Worm (Caenorhabditis elegans) whole organism, midembryonic: ENCODE measurements around the gene ZC449.7.
A peak's percentile ranks its signal among the peaks of the same experiment; 100 is the strongest.

Experiments used
- T22C8.4 ChIP-seq: fragments of 200-800 bp; sonication (Bioruptor generic); IDR thresholded peaks from 2 replicates; pipeline ENCODE4 v1.3.6; 2022; ENCODE audit warnings: missing genetic modification characterization, missing compliant biosample characterization
- cog-1 ChIP-seq: sonication (generic microtip); optimal IDR thresholded peaks from 2 replicates; lab custom pipeline; 2016; ENCODE audit warnings: missing genetic modification characterization, missing compliant biosample characterization
- flt-1 ChIP-seq: fragments of 200-800 bp; sonication (Bioruptor generic); IDR thresholded peaks from 2 replicates; pipeline ENCODE4 v1.3.6; 2022; ENCODE audit warnings: missing genetic modification characterization, missing compliant biosample characterization
- klf-2 ChIP-seq: fragments of 200-800 bp; sonication (Bioruptor generic); conservative IDR thresholded peaks from 2 replicates; pipeline ENCODE4 v1.3.6; 2022; ENCODE audit warnings: missing genetic modification reagents, missing genetic modification characterization, missing compliant biosample characterization
- med-1 ChIP-seq: sonication (generic microtip); optimal IDR thresholded peaks from 2 replicates; lab custom pipeline; 2017; ENCODE audit warnings: missing genetic modification characterization, mild to moderate bottlenecking, missing compliant biosample characterization, antibody characterized with exemption, missing genetic modification reagents; ENCODE audit not compliant: insufficient read depth
- ref-1 ChIP-seq: fragments of 200-800 bp; sonication (Bioruptor generic); conservative IDR thresholded peaks from 2 replicates; pipeline ENCODE4 v1.3.6; 2022; ENCODE audit warnings: missing genetic modification reagents, missing genetic modification characterization, missing compliant biosample characterization
- tab-1 ChIP-seq: fragments of 200-800 bp; sonication (Bioruptor generic); IDR thresholded peaks from 2 replicates; pipeline ENCODE4 v1.3.6; 2022; ENCODE audit warnings: missing genetic modification characterization, missing compliant biosample characterization
- ztf-23 ChIP-seq: fragments of 200-800 bp; sonication (Bioruptor generic); IDR thresholded peaks from 2 replicates; pipeline ENCODE4 v1.3.6; 2022; ENCODE audit warnings: missing genetic modification reagents, missing genetic modification characterization, missing compliant biosample characterization
- ztf-29 ChIP-seq: fragments of 200-800 bp; sonication (Bioruptor generic); IDR thresholded peaks from 2 replicates; pipeline ENCODE4 v1.3.6; 2022; ENCODE audit warnings: missing genetic modification reagents, missing genetic modification characterization, missing compliant biosample characterization

The ZC449.7 gene

DNA sequence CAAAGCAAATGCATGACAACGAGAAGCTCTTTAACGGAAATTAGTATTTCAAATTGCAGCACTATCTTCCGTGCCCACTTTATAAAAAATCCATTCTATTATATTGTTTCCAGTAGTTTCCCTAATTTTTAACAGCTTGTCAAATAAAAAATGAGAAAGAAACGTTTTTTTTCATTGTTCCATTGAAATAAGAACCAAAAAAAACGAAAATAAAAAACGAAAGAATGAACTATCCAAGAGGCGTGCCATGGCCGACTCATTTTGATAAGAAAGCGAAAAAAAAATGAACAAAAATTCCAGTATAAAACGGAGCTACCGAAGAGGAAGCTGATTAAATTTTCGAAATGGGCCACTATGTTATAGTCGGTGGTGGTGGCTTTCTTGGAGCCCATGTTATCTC lies 8.9 kb upstream of the ZC449.7 start, which contains the start of gene hsd-2:
hsd-2 (plus strand) TSS at position 301 of the 400 bp plus-strand sequence.
- TF ChIP-seq cog-1 (tag; lab: Kevin White, UChicago), result no peak
- no peak for TF ChIP-seq ztf-29 (GFP tag; lab: Robert Waterston, UW)
- no peak for TF ChIP-seq flt-1 (GFP tag; lab: Robert Waterston, UW)
- TF ChIP-seq T22C8.4 (GFP tag; lab: Robert Waterston, UW), result no peak
- no peak for TF ChIP-seq ztf-23 (GFP tag; lab: Robert Waterston, UW)
- no peak for TF ChIP-seq ref-1 (GFP tag; lab: Robert Waterston, UW)
- no peak for TF ChIP-seq tab-1
- no peak for TF ChIP-seq med-1 (GFP tag; lab: Kevin White, UChicago)
- TF ChIP-seq klf-2 (GFP tag; lab: Robert Waterston, UW), result no peak

DNA sequence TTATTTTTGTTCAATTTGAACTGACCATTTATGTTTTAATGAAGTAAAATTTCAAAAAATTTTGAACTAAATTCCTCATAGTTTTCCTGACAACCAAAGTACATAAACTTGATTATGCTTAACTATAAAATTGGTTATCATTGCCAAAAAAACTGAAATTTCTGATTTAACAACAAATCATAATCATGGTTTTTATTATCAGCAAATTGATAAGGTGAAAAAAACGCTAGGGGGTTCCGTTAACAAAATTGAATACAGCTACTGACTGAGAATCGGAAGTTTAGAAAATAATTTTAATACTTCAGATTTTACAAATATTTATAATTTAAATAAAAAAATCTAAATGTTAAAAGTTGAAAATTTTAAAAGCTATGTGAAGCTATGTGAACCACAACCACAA lies 6.9 kb upstream of the ZC449.7 start:
- TF ChIP-seq cog-1 (tag; lab: Kevin White, UChicago) (no peak), tab-1 (no peak), flt-1 (GFP tag; lab: Robert Waterston, UW) (no peak), ztf-23 (GFP tag; lab: Robert Waterston, UW) (no peak), T22C8.4 (GFP tag; lab: Robert Waterston, UW) (no peak), ref-1 (GFP tag; lab: Robert Waterston, UW) (no peak), klf-2 (GFP tag; lab: Robert Waterston, UW) (no peak), ztf-29 (GFP tag; lab: Robert Waterston, UW) (no peak), med-1 (GFP tag; lab: Kevin White, UChicago) (no peak)

DNA sequence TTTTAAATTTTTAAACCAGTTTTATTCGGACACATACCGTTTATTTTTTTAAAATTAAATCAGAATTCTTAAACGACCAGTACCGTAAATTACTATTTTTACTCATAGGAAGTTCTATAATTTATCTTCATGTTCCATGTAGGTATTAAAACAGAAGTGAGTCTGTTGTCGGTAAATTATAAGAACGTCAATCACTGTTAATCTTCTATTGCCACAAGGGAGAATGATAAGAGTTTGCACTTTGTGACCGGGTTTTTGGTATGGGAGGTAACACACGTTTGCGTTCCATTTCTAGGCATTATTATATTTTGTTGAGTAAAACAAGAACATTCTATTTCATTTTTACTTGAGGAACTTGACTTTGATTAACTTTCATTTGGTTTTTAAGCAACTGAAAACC lies 4.9 kb upstream of the ZC449.7 start, which contains the start of gene hsd-3:
hsd-3 (plus strand) TSS at position 301 of the 400 bp plus-strand sequence.
- no peak for TF ChIP-seq ref-1 (GFP tag; lab: Robert Waterston, UW)
- no peak for TF ChIP-seq T22C8.4 (GFP tag; lab: Robert Waterston, UW)
- TF ChIP-seq cog-1 (tag; lab: Kevin White, UChicago), result no peak
- no peak for TF ChIP-seq klf-2 (GFP tag; lab: Robert Waterston, UW)
- TF ChIP-seq flt-1 (GFP tag; lab: Robert Waterston, UW), result no peak

DNA sequence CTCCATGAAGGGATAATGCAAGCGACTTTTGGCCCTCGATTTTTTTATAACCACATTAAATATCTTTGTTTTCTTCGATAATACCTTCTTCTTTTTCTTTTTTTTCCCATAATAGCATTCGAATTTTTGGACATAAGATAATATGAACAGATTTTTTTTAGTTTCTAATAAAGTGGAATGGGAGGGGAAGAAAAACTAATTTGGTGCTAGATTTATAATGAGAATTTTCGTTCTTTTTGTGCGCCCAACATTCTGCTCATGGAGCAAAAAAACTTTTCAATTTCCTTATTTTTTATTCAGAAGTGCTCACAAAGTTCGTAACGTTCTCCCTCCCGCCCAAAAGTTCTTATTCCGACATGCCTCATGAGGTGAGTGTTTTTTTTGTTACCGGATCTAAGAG lies 1.9 kb downstream of the ZC449.7 start, which contains the start of gene ZC449.8:
ZC449.8 (plus strand) TSS at position 301 of the 400 bp plus-strand sequence.
- TF ChIP-seq med-1 (GFP tag; lab: Kevin White, UChicago) (no peak), flt-1 (GFP tag; lab: Robert Waterston, UW) (no peak), T22C8.4 (GFP tag; lab: Robert Waterston, UW) (no peak), ztf-23 (GFP tag; lab: Robert Waterston, UW) (no peak), klf-2 (GFP tag; lab: Robert Waterston, UW) (no peak), cog-1 (tag; lab: Kevin White, UChicago) (no peak), tab-1 (no peak), ref-1 (GFP tag; lab: Robert Waterston, UW) (no peak), ztf-29 (GFP tag; lab: Robert Waterston, UW) (no peak)

DNA sequence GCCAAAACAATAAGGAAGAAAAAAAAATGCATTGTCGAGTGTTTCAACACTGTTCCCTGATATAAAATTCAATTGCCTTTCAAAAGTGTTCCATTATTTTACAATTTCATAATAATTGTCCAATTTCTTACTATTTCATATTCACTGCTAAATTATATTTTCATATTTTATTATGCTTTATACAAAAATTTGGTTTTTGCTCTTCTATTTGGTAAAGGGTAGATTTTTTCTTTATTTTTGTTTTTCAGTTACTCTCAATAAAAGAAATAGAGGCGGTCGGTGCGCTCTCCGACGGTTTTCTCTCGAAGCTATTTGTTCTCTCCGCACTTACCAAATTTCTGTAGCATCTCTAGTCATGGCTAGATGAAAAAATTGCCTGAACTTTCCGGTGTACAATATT lies 3.7 kb downstream of the ZC449.7 start, which contains the start of gene sek-3:
sek-3 (plus strand) TSS at position 301 of the 400 bp plus-strand sequence.
- TF ChIP-seq med-1 (GFP tag; lab: Kevin White, UChicago) (no peak), ref-1 (GFP tag; lab: Robert Waterston, UW) (no peak), T22C8.4 (GFP tag; lab: Robert Waterston, UW) (no peak), tab-1 (no peak), ztf-29 (GFP tag; lab: Robert Waterston, UW) (no peak), klf-2 (GFP tag; lab: Robert Waterston, UW) (no peak), cog-1 (tag; lab: Kevin White, UChicago) (no peak), flt-1 (GFP tag; lab: Robert Waterston, UW) (no peak), ztf-23 (GFP tag; lab: Robert Waterston, UW) (no peak)

DNA sequence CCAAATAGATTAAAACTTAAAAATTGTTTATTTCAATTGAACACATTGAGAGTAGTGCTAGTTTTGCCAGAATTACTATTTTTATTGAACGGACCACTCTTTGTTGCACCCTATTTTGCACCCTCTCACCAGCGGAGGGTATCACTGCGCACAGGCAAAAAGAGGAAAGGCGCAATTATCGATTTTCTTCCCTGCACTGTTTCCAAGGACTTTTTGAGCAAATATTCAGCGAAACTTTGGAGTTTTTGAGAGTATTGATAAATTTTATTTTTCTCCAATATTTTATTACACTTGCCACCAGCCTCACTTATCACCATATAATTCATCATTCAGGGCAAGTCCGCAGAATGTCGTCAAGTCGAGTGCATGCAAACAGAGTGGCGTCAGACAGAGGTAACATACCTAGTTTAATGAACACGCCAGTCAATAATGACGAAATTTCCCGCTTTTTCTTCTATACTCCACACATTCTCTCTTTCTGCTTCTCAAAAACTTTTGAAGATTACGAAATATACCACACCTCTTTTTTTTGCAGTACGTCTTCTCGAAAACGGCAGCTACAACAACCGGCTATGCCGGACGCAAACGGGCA lies 4.3 kb downstream of the ZC449.7 start:
- TF ChIP-seq flt-1 (GFP tag; lab: Robert Waterston, UW) (no peak), T22C8.4 (GFP tag; lab: Robert Waterston, UW) (peak; percentile 74; the same call in 1 of the 2 replicates)

DNA sequence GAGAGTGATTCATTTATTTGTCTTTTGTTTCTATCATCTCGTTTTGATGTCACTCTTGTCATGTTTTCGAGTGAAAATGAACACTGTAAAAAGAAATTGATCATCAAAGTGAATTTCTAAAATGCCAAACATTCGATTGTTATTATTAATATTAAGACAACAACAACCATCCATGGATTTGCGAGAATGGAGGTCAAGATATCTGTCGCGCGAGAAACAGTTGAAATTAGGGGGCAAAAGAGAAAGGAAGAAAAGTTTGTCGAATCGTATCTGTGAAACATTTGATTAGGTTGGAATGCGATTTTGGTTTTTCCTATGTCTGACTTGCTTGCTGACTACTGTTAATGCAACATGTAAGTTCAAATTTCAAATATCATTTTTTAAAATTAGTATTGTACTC lies 7.1 kb downstream of the ZC449.7 start, which contains the start of gene ZC449.2:
ZC449.2 (plus strand) TSS at position 290 of the 400 bp plus-strand sequence.
- TF ChIP-seq ref-1 (GFP tag; lab: Robert Waterston, UW), result no peak
- no peak for TF ChIP-seq med-1 (GFP tag; lab: Kevin White, UChicago)
- no peak for TF ChIP-seq flt-1 (GFP tag; lab: Robert Waterston, UW)
- no peak for TF ChIP-seq klf-2 (GFP tag; lab: Robert Waterston, UW)
- TF ChIP-seq ztf-23 (GFP tag; lab: Robert Waterston, UW), result no peak
- no peak for TF ChIP-seq tab-1
- TF ChIP-seq ztf-29 (GFP tag; lab: Robert Waterston, UW), result no peak
- no peak for TF ChIP-seq cog-1 (tag; lab: Kevin White, UChicago)
- TF ChIP-seq T22C8.4 (GFP tag; lab: Robert Waterston, UW), result no peak

DNA sequence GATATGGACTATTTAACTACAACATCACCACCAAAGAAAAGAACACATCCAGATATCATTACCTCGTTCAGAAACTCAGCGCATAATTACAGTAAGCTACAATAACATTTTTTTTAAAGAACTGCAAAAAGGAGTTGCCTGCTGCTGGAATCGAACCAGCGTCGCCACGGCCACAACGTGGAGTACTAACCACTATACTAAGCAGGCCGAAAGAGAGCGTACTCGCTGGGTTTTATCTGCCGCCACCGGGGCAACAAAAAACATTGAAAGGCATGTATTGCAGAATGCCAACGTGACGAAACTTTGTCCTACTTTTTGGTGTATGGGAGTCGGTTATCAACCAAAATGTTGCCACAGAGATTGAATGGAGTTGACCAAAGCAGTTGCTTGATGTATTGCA lies 8.8 kb downstream of the ZC449.7 start:
- peak; percentile 36; the same call in 1 of the 2 replicates for TF ChIP-seq T22C8.4 (GFP tag; lab: Robert Waterston, UW)
- peak; percentile 71; the same call in 1 of the 2 replicates for TF ChIP-seq ztf-29 (GFP tag; lab: Robert Waterston, UW)
- TF ChIP-seq klf-2 (GFP tag; lab: Robert Waterston, UW), result peak; percentile 73; the same call in 1 of the 2 replicates
- TF ChIP-seq ztf-23 (GFP tag; lab: Robert Waterston, UW), result peak; percentile 82
- TF ChIP-seq ref-1 (GFP tag; lab: Robert Waterston, UW), result peak; percentile 61
- TF ChIP-seq tab-1, result peak; percentile 82
- peak; percentile 89 for TF ChIP-seq flt-1 (GFP tag; lab: Robert Waterston, UW)
- TF ChIP-seq med-1 (GFP tag; lab: Kevin White, UChicago), result no peak
- TF ChIP-seq cog-1 (tag; lab: Kevin White, UChicago), result no peak

DNA sequence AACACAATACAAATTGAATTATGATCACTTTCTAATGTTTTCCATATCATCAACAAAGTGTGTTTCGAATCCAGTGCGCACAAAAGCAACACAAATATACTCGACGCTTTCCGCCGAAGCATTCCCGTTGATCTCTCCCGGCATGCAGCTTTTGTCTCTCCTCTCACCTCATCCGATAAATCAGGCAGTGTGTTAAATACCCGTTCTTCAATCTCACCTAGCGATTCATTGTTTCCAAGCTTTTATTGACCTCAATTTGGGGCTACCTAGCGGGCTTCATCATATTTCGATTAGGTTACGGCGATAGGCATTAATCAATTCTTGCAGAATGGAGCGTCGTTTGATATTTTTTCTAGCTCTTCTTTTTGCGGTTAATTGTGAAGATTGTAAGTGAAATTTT lies 10.4 kb downstream of the ZC449.7 start, which contains the start of gene ZC449.1:
ZC449.1 (plus strand) TSS at position 121 of the 400 bp plus-strand sequence.
- TF ChIP-seq med-1 (GFP tag; lab: Kevin White, UChicago) (no peak), tab-1 (no peak), flt-1 (GFP tag; lab: Robert Waterston, UW) (no peak), ztf-29 (GFP tag; lab: Robert Waterston, UW) (no peak), klf-2 (GFP tag; lab: Robert Waterston, UW) (no peak), cog-1 (tag; lab: Kevin White, UChicago) (no peak), ref-1 (GFP tag; lab: Robert Waterston, UW) (no peak), ztf-23 (GFP tag; lab: Robert Waterston, UW) (no peak), T22C8.4 (GFP tag; lab: Robert Waterston, UW) (no peak)
